Worm (Caenorhabditis elegans) whole organism, mixed stage, embryonic: ENCODE data around the gene srw-117.
"Not testable (repeated sequence)": the region's sequence is repeated elsewhere in the genome, so short reads cannot be mapped to it uniquely, and the experiment has no call there.

ENCODE experiments used
- M03D4.4 ChIP-seq: sonication (generic microtip); optimal IDR thresholded peaks from 2 replicates; lab custom pipeline; 2017; ENCODE audit warnings: mild to moderate bottlenecking, missing genetic modification characterization, missing compliant biosample characterization
- bed-3 ChIP-seq: fragments of 200-800 bp; sonication (Bioruptor generic); optimal IDR thresholded peaks from 3 replicates; lab custom pipeline; 2018; ENCODE audit warnings: mild to moderate bottlenecking, missing genetic modification characterization, moderate library complexity, missing compliant biosample characterization
- blmp-1 ChIP-seq: fragments of 150-350 bp; optimal IDR thresholded peaks from 2 replicates; lab custom pipeline; 2014; ENCODE audit warnings: missing biosample characterization, missing genetic modification characterization
- ceh-39 ChIP-seq: fragments of 150-350 bp; optimal IDR thresholded peaks from 2 replicates; lab custom pipeline; 2014; ENCODE audit warnings: missing biosample characterization, missing genetic modification characterization
- ceh-83 ChIP-seq: fragments of 200-800 bp; sonication (Bioruptor generic); optimal IDR thresholded peaks from 2 replicates; lab custom pipeline; 2018; ENCODE audit warnings: mild to moderate bottlenecking, missing genetic modification characterization, missing compliant biosample characterization
- ces-1 ChIP-seq: fragments of 150-350 bp; optimal IDR thresholded peaks from 2 replicates; lab custom pipeline; 2014; ENCODE audit warnings: missing biosample characterization, missing genetic modification reagents, missing genetic modification characterization
- cnd-1 ChIP-seq: fragments of 200-800 bp; sonication (Bioruptor generic); optimal IDR thresholded peaks from 2 replicates; lab custom pipeline; 2018; ENCODE audit warnings: mild to moderate bottlenecking, missing genetic modification characterization, missing compliant biosample characterization
- drap-1 ChIP-seq: fragments of 200-800 bp; sonication (Bioruptor generic); optimal IDR thresholded peaks from 3 replicates; lab custom pipeline; 2018; ENCODE audit warnings: mild to moderate bottlenecking, missing genetic modification characterization, missing compliant biosample characterization
- elt-1 ChIP-seq: sonication (generic microtip); optimal IDR thresholded peaks from 2 replicates; lab custom pipeline; 2017; ENCODE audit warnings: missing genetic modification characterization, mild to moderate bottlenecking, missing compliant biosample characterization, antibody characterized with exemption, moderate library complexity, borderline replicate concordance; ENCODE audit not compliant: insufficient read depth
- elt-3 ChIP-seq: fragments of 150-350 bp; optimal IDR thresholded peaks from 2 replicates; lab custom pipeline; 2014; ENCODE audit warnings: missing biosample characterization, missing genetic modification characterization
- flh-1 ChIP-seq: fragments of 200-800 bp; sonication (Bioruptor generic); optimal IDR thresholded peaks from 2 replicates; lab custom pipeline; 2018; ENCODE audit warnings: mild to moderate bottlenecking, missing genetic modification characterization, moderate library complexity, missing compliant biosample characterization
- ham-2 ChIP-seq: fragments of 200-800 bp; sonication (Bioruptor generic); optimal IDR thresholded peaks from 2 replicates; lab custom pipeline; 2018; ENCODE audit warnings: mild to moderate bottlenecking, missing genetic modification characterization, missing compliant biosample characterization
- hlh-1 ChIP-seq: fragments of 150-350 bp; optimal IDR thresholded peaks from 2 replicates; lab custom pipeline; 2014; ENCODE audit warnings: missing biosample characterization, missing genetic modification reagents, missing genetic modification characterization
- lin-13 ChIP-seq: fragments of 150-350 bp; optimal IDR thresholded peaks from 2 replicates; lab custom pipeline; 2014; ENCODE audit warnings: missing biosample characterization, missing genetic modification characterization
- lsy-2 ChIP-seq: fragments of 150-350 bp; optimal IDR thresholded peaks from 2 replicates; lab custom pipeline; 2014; ENCODE audit warnings: missing biosample characterization, missing genetic modification characterization
- mab-5 ChIP-seq: fragments of 150-350 bp; optimal IDR thresholded peaks from 2 replicates; lab custom pipeline; 2014; ENCODE audit warnings: missing biosample characterization, missing genetic modification characterization
- mep-1 ChIP-seq: fragments of 150-350 bp; optimal IDR thresholded peaks from 2 replicates; lab custom pipeline; 2017; ENCODE audit warnings: missing biosample characterization, missing genetic modification reagents, missing genetic modification characterization, inconsistent platforms
- mls-2 ChIP-seq: sonication (generic microtip); optimal IDR thresholded peaks from 2 replicates; lab custom pipeline; 2016; ENCODE audit warnings: mild to moderate bottlenecking, missing genetic modification characterization, moderate library complexity, missing compliant biosample characterization
- nhr-12 ChIP-seq: fragments of 150-350 bp; optimal IDR thresholded peaks from 2 replicates; lab custom pipeline; 2014; ENCODE audit warnings: missing biosample characterization, missing genetic modification characterization
- nhr-2 ChIP-seq: fragments of 150-350 bp; optimal IDR thresholded peaks from 2 replicates; lab custom pipeline; 2014; ENCODE audit warnings: missing biosample characterization, missing genetic modification characterization
- nhr-237 ChIP-seq: fragments of 150-350 bp; optimal IDR thresholded peaks from 2 replicates; lab custom pipeline; 2014; ENCODE audit warnings: missing biosample characterization, missing genetic modification characterization
- nhr-28 ChIP-seq: fragments of 150-350 bp; optimal IDR thresholded peaks from 2 replicates; lab custom pipeline; 2014; ENCODE audit warnings: missing biosample characterization, missing genetic modification characterization
- nhr-76 ChIP-seq: sonication (generic microtip); optimal IDR thresholded peaks from 2 replicates; lab custom pipeline; 2017; ENCODE audit warnings: missing biosample characterization, missing genetic modification characterization
- pha-4 ChIP-seq: fragments of 150-350 bp; optimal IDR thresholded peaks from 2 replicates; lab custom pipeline; 2018; ENCODE audit warnings: missing biosample characterization, missing genetic modification reagents, missing genetic modification characterization
- sem-2 ChIP-seq: fragments of 200-800 bp; sonication (Bioruptor generic); optimal IDR thresholded peaks from 2 replicates; lab custom pipeline; 2018; ENCODE audit warnings: mild to moderate bottlenecking, missing genetic modification characterization, missing compliant biosample characterization
- snpc-4 ChIP-seq: fragments of 150-350 bp; optimal IDR thresholded peaks from 2 replicates; lab custom pipeline; 2014; ENCODE audit warnings: missing biosample characterization, missing genetic modification characterization
- sptf-1 ChIP-seq: sonication (generic microtip); optimal IDR thresholded peaks from 2 replicates; lab custom pipeline; 2017; ENCODE audit warnings: mild to moderate bottlenecking, missing genetic modification characterization, moderate library complexity, missing compliant biosample characterization
- tbx-8 ChIP-seq: fragments of 200-800 bp; sonication (Bioruptor generic); optimal IDR thresholded peaks from 2 replicates; lab custom pipeline; 2018; ENCODE audit warnings: mild to moderate bottlenecking, missing genetic modification characterization, moderate library complexity, missing compliant biosample characterization
- unc-39 ChIP-seq: fragments of 150-350 bp; optimal IDR thresholded peaks from 2 replicates; lab custom pipeline; 2014; ENCODE audit warnings: missing biosample characterization, missing genetic modification characterization
- unc-62 ChIP-seq: fragments of 150-350 bp; optimal IDR thresholded peaks from 2 replicates; lab custom pipeline; 2014; ENCODE audit warnings: missing biosample characterization, missing genetic modification reagents, missing genetic modification characterization
- zip-8 ChIP-seq: fragments of 150-350 bp; optimal IDR thresholded peaks from 2 replicates; lab custom pipeline; 2014; ENCODE audit warnings: missing biosample characterization, missing genetic modification characterization
- ztf-11 ChIP-seq: fragments of 150-350 bp; optimal IDR thresholded peaks from 2 replicates; lab custom pipeline; 2014; ENCODE audit warnings: missing biosample characterization, missing genetic modification characterization

The srw-117 gene

ce11 chrV:2960894-2961293, 22.4 kb downstream of the srw-117 start, which contains the start of gene srw-144:
srw-144 (minus strand) TSS chrV:2960994.
- TF ChIP-seq elt-1 (no peak), ztf-11 (no peak), bed-3 (GFP tag; lab: Kevin White, UChicago) (no peak), ceh-83 (GFP tag; lab: Kevin White, UChicago) (no peak), nhr-28 (no peak), lin-13 (tag; lab: Kevin White, UChicago) (no peak), mab-5 (no peak), blmp-1 (no peak), pha-4 (tag; lab: Kevin White, UChicago) (no peak), ham-2 (no peak), nhr-237 (no peak), elt-3 (tag; lab: Kevin White, UChicago) (no peak), lsy-2 (no peak), tbx-8 (GFP tag; lab: Kevin White, UChicago) (no peak), M03D4.4 (tag; lab: Kevin White, UChicago) (no peak), ces-1 (GFP tag; lab: Kevin White, UChicago) (no peak), nhr-12 (tag; lab: Kevin White, UChicago) (no peak)

ce11 chrV:2958202-2958601, 25.0 kb downstream of the srw-117 start, which contains the start of gene srw-142:
srw-142 (minus strand) TSS chrV:2958302.
- TF ChIP-seq nhr-76 (tag; lab: Kevin White, UChicago) = no peak
- no peak for TF ChIP-seq nhr-2
- TF ChIP-seq, all 35 proteins: peak for 0

ce11 chrV:2955342-2955741, 27.9 kb downstream of the srw-117 start, which contains the start of gene srh-248:
srh-248 (minus strand) TSS chrV:2955442.
- not testable (repeated sequence) for TF ChIP-seq hlh-1 (tag; lab: Kevin White, UChicago); sem-2; M03D4.4 (tag; lab: Kevin White, UChicago)
- TF ChIP-seq, all 35 proteins: peak for 0; not testable (repeated sequence) for 35

- not testable (repeated sequence) for TF ChIP-seq nhr-2; ceh-83 (GFP tag; lab: Kevin White, UChicago); ces-1 (GFP tag; lab: Kevin White, UChicago)
These were observed 31.1 kb downstream of the srw-117 start, which contains the start of gene srw-122 for ce11 chrV:2952102-2952501. srw-122 (minus strand) TSS chrV:2952202.

ce11 chrV:2945602-2946001, 37.6 kb downstream of the srw-117 start, which contains the start of gene srh-87:
srh-87 (minus strand) TSS chrV:2945702.
- TF ChIP-seq ceh-39 (no peak), sptf-1 (tag; lab: Kevin White, UChicago) (no peak), ceh-83 (GFP tag; lab: Kevin White, UChicago) (no peak), cnd-1 (no peak), flh-1 (GFP tag; lab: Kevin White, UChicago) (no peak), mab-5 (no peak), nhr-237 (no peak), lin-13 (tag; lab: Kevin White, UChicago) (no peak), pha-4 (tag; lab: Kevin White, UChicago) (no peak), snpc-4 (tag; lab: Kevin White, UChicago) (no peak), ztf-11 (no peak), bed-3 (GFP tag; lab: Kevin White, UChicago) (no peak), lsy-2 (no peak), zip-8 (tag; lab: Kevin White, UChicago) (no peak), blmp-1 (no peak), hlh-1 (tag; lab: Kevin White, UChicago) (no peak), unc-62 (GFP tag; lab: Kevin White, UChicago) (no peak), M03D4.4 (tag; lab: Kevin White, UChicago) (no peak)

- TF ChIP-seq drap-1 (no peak), lin-13 (tag; lab: Kevin White, UChicago) (no peak), lsy-2 (no peak), elt-3 (tag; lab: Kevin White, UChicago) (no peak), zip-8 (tag; lab: Kevin White, UChicago) (no peak), M03D4.4 (tag; lab: Kevin White, UChicago) (no peak), ceh-39 (no peak), hlh-1 (tag; lab: Kevin White, UChicago) (no peak), nhr-12 (tag; lab: Kevin White, UChicago) (no peak), sem-2 (no peak), mls-2 (tag; lab: Kevin White, UChicago) (no peak), unc-39 (no peak), tbx-8 (GFP tag; lab: Kevin White, UChicago) (no peak), flh-1 (GFP tag; lab: Kevin White, UChicago) (no peak), pha-4 (tag; lab: Kevin White, UChicago) (no peak), sptf-1 (tag; lab: Kevin White, UChicago) (no peak), ceh-83 (GFP tag; lab: Kevin White, UChicago) (no peak), mep-1 (tag; lab: Kevin White, UChicago) (no peak)
- TF ChIP-seq, all 35 proteins: peak for 0
These were observed 39.4 kb downstream of the srw-117 start, which contains the start of gene srw-137 for ce11 chrV:2943859-2944258. srw-137 (minus strand) TSS chrV:2943959.
